Fruit fly (Drosophila melanogaster): ENCODE data around the gene CG33640.

Gene CG33640

DNA sequence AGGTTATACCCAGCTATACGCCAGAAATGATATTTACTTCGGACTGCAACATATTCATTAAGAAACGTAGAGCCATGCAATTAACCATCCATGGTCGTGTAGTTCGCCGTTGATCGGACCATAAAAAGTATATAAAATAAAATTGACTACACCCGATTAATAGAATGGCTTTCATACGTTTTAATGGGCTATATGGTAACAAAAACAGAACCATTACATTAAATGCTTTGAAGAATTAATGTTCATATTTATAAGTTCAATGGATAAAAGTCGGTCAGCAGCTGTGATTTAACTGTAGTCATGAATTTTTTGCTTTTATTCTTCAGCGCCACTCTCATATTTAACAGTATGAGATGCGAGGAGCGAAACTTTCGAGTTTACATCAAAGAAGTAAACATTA lies 4.9 kb downstream of the CG33640 start, which contains the start of gene CG33645:
CG33645 (plus strand) TSS at position 301 of the 400 bp plus-strand sequence.
- TF ChIP-seq dl (GFP tag; optimal IDR thresholded peaks at IDR 0.05; ENCODE audit: insufficient read depth in 1 of 2, partially characterized antibody in 2 of 2) (no peak), Hr83 (GFP tag; optimal IDR thresholded peaks at IDR 0.05; ENCODE audit: poor library complexity, severe bottlenecking) (no peak), sage (GFP tag; optimal IDR thresholded peaks at IDR 0.05) (no peak), ey (GFP tag; optimal IDR thresholded peaks at IDR 0.05) (no peak), Mio (GFP tag; optimal IDR thresholded peaks at IDR 0.05) (no peak), CG32264 (GFP tag; optimal IDR thresholded peaks at IDR 0.05) (no peak), rgr (GFP tag; optimal IDR thresholded peaks at IDR 0.05) (no peak), Vsx2 (GFP tag; optimal IDR thresholded peaks at IDR 0.05; ENCODE audit: partially characterized antibody) (no peak), CG9705 (GFP tag; optimal IDR thresholded peaks at IDR 0.05) (no peak), Rel (GFP tag; optimal IDR thresholded peaks at IDR 0.05) (no peak), Rel (tag; optimal IDR thresholded peaks at IDR 0.05) (no peak)

DNA sequence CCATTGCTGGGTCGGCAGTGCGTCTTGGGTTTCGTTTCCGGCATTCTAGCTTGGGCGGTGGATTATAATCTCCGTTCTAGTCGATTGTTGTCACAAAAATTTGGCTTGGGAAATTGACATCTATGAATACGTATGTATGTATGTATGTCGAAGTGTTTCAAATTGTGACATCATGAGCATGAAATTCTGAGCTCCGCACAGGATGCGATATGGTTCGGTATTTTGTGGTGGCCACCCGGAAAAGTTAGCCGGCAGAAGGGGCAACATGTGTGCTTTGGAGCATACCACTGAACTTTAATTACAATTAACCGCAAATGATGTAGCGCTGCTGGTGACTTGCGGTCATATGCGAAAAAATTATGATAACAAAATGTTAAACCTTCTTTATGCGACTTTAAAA lies 8.0 kb downstream of the CG33640 start, which contains the start of gene CG15638:
CG15638 (minus strand) TSS at position 101 of the 400 bp plus-strand sequence.
- TF ChIP-seq Dif (GFP tag; optimal IDR thresholded peaks at IDR 0.05; ENCODE audit: partially characterized antibody), result no peak
- TF ChIP-seq Hr83 (GFP tag; optimal IDR thresholded peaks at IDR 0.05; ENCODE audit: poor library complexity, severe bottlenecking), result no peak
- TF ChIP-seq sage (GFP tag; optimal IDR thresholded peaks at IDR 0.05), result no peak
- TF ChIP-seq dmrt93B (GFP tag; optimal IDR thresholded peaks at IDR 0.05), result no peak
- no peak for TF ChIP-seq Vsx2 (GFP tag; optimal IDR thresholded peaks at IDR 0.05; ENCODE audit: partially characterized antibody)
- TF ChIP-seq h (GFP tag; optimal IDR thresholded peaks at IDR 0.05), result no peak
- no peak for TF ChIP-seq Abd-B (GFP tag; optimal IDR thresholded peaks at IDR 0.05)
- no peak for TF ChIP-seq foxo (GFP tag; optimal IDR thresholded peaks at IDR 0.05)

DNA sequence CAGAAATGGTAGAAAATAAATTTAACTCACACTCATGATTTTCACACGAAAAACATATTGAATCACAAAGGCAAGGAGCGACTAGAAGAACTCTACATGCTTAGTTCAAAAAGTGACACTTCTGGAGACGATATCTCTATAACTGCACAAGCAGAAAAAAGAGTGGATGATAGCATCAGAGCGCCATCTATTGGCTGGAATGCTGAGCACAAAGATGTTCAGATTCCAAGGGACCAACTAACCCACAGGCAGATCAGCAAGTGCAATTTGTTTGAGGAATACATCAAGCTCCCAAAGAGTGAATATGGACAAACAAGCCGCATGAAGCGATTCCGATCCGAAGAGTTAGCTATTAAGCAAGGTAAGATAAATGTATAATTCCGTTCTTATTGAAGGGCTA lies 13.1 kb downstream of the CG33640 start, which contains the start of gene CG16852:
CG16852 (plus strand) TSS at position 48 of the 400 bp plus-strand sequence.
- no peak for TF ChIP-seq Hnf4 (GFP tag; optimal IDR thresholded peaks at IDR 0.05)
- TF ChIP-seq Abd-B (GFP tag; optimal IDR thresholded peaks at IDR 0.05), result no peak
- TF ChIP-seq Sp1 (GFP tag; optimal IDR thresholded peaks at IDR 0.05), result no peak
- no peak for TF ChIP-seq usp (GFP tag; optimal IDR thresholded peaks at IDR 0.05)
- no peak for TF ChIP-seq dl (GFP tag; optimal IDR thresholded peaks at IDR 0.05; ENCODE audit: insufficient read depth in 1 of 2, partially characterized antibody in 2 of 2)
- TF ChIP-seq pan (optimal IDR thresholded peaks at IDR 0.05), result no peak
- TF ChIP-seq Vsx2 (GFP tag; optimal IDR thresholded peaks at IDR 0.05; ENCODE audit: partially characterized antibody), result no peak

dm6 chr2L:13541968-13542367 lies 14.3 kb downstream of the CG33640 start, which contains the start of gene CG16853:
Gene CG16853 (plus strand): TSS chr2L:13542268.
- TF ChIP-seq Hr78 (GFP tag; optimal IDR thresholded peaks at IDR 0.05) (no peak), woc (GFP tag; optimal IDR thresholded peaks at IDR 0.05) (no peak), h (GFP tag; optimal IDR thresholded peaks at IDR 0.05) (no peak), Jra (GFP tag; optimal IDR thresholded peaks at IDR 0.05) (no peak), HLH106 (tag; optimal IDR thresholded peaks at IDR 0.05) (no peak), pan (optimal IDR thresholded peaks at IDR 0.05) (no peak), foxo (GFP tag; optimal IDR thresholded peaks at IDR 0.05) (no peak), Hnf4 (GFP tag; optimal IDR thresholded peaks at IDR 0.05) (no peak), Dfd (GFP tag; optimal IDR thresholded peaks at IDR 0.05) (no peak), GATAd (GFP tag; optimal IDR thresholded peaks at IDR 0.05) (no peak), ey (GFP tag; optimal IDR thresholded peaks at IDR 0.05) (no peak), Abd-B (GFP tag; optimal IDR thresholded peaks at IDR 0.05) (no peak)

DNA sequence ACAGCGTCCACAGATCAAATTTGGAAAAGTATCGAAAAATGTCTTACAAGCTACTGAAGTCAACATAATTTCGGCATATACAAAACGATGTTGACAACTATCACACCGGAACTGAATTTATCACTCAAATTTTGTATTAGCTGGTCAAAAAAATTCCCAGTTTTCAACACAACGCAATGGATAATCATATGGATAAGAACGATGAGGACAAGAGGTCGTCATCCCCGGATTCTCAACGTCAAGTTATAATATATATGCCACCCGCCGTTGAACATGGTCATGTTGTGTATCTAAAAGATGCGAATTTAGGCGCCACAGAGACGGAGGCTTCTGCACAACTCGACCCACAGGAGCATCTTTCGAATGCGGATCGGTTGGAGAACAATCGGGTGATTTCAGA lies 14.8 kb downstream of the CG33640 start, which contains the start of gene CG9263:
CG9263 (minus strand) TSS at position 101 of the 400 bp plus-strand sequence.
- no peak for TF ChIP-seq Hr83 (GFP tag; optimal IDR thresholded peaks at IDR 0.05; ENCODE audit: poor library complexity, severe bottlenecking)
- TF ChIP-seq HLH106 (tag; optimal IDR thresholded peaks at IDR 0.05), result no peak
- TF ChIP-seq usp (GFP tag; optimal IDR thresholded peaks at IDR 0.05), result no peak
- TF ChIP-seq h (GFP tag; optimal IDR thresholded peaks at IDR 0.05), result no peak
- no peak for TF ChIP-seq sv (GFP tag; optimal IDR thresholded peaks at IDR 0.05)
- no peak for TF ChIP-seq dl (GFP tag; optimal IDR thresholded peaks at IDR 0.05; ENCODE audit: insufficient read depth in 1 of 2, partially characterized antibody in 2 of 2)
- TF ChIP-seq Hr78 (GFP tag; optimal IDR thresholded peaks at IDR 0.05), result no peak
- TF ChIP-seq Abd-B (GFP tag; optimal IDR thresholded peaks at IDR 0.05), result no peak
- TF ChIP-seq ey (GFP tag; optimal IDR thresholded peaks at IDR 0.05), result no peak
- TF ChIP-seq CrebA (GFP tag; optimal IDR thresholded peaks at IDR 0.05; ENCODE audit: borderline replicate concordance), result no peak
- no peak for TF ChIP-seq fru (GFP tag; optimal IDR thresholded peaks at IDR 0.05)
- TF ChIP-seq woc (GFP tag; optimal IDR thresholded peaks at IDR 0.05), result no peak
- no peak for TF ChIP-seq Dif (GFP tag; optimal IDR thresholded peaks at IDR 0.05; ENCODE audit: partially characterized antibody)
- no peak for TF ChIP-seq br (GFP tag; optimal IDR thresholded peaks at IDR 0.05)
- no peak for TF ChIP-seq Dfd (GFP tag; optimal IDR thresholded peaks at IDR 0.05)
- no peak for TF ChIP-seq lola (GFP tag; optimal IDR thresholded peaks at IDR 0.05)

All from whole organism, wandering third instar larva.